Fruit fly (Drosophila melanogaster): Measurements from ENCODE around the gene SWIP.

The SWIP gene

dm6 chrX:16332615-16333288 lies 19.2 kb downstream of the SWIP start (continued):
- TF ChIP-seq nau (GFP tag; optimal IDR thresholded peaks at IDR 0.05) (peak; percentile 95), pnt (GFP tag; optimal IDR thresholded peaks at IDR 0.05) (peak; percentile 93), tgo (GFP tag; IDR thresholded peaks at IDR 0.05) (peak; percentile 92), CHES-1-like (GFP tag; optimal IDR thresholded peaks at IDR 0.05) (peak; percentile 95), CG11504 (tag; optimal IDR thresholded peaks at IDR 0.05) (peak; percentile 97), CG17385 (GFP tag; optimal IDR thresholded peaks at IDR 0.05) (peak; percentile 94), lola (GFP tag; optimal IDR thresholded peaks at IDR 0.05) (peak in 1 of 3 experiments; percentile 97), CG10321 (GFP tag; IDR thresholded peaks at IDR 0.05) (peak; percentile 64), CG18764 (GFP tag; optimal IDR thresholded peaks at IDR 0.05) (peak; percentile 87), eve (GFP tag; optimal IDR thresholded peaks at IDR 0.05) (no peak), CG13894 (tag; optimal IDR thresholded peaks at IDR 0.05) (peak; percentile 97), TFAM (GFP tag; optimal IDR thresholded peaks at IDR 0.05) (peak; percentile 75), gcm (GFP tag; optimal IDR thresholded peaks at IDR 0.05) (peak; percentile 96), Opbp (GFP tag; IDR thresholded peaks at IDR 0.05; ENCODE audit: partially characterized antibody) (no peak), Xrp1 (GFP tag; IDR thresholded peaks at IDR 0.05) (peak; percentile 94), CG2120 (GFP tag; optimal IDR thresholded peaks at IDR 0.05) (peak; percentile 97), CG17912 (GFP tag; optimal IDR thresholded peaks at IDR 0.05) (peak; percentile 91), dm (GFP tag; optimal IDR thresholded peaks at IDR 0.05) (peak; percentile 90), grn (GFP tag; optimal IDR thresholded peaks at IDR 0.05) (peak; percentile 91), BEAF-32 (GFP tag; optimal IDR thresholded peaks at IDR 0.05) (peak; percentile 25), otp (GFP tag; IDR thresholded peaks at IDR 0.05) (peak; percentile 89; the same call in 2 of the 3 replicates), crol (GFP tag; IDR thresholded peaks at IDR 0.05) (peak; percentile 49; the same call in 1 of the 2 replicates), cwo (GFP tag; optimal IDR thresholded peaks at IDR 0.05) (peak; percentile 94), zf30C (GFP tag; optimal IDR thresholded peaks at IDR 0.05) (peak; percentile 18), z (GFP tag; IDR thresholded peaks at IDR 0.05) (no peak), Sin3A (optimal IDR thresholded peaks at IDR 0.05) (no peak), CG4730 (GFP tag; IDR thresholded peaks at IDR 0.05) (peak; percentile 82), CG33213 (GFP tag; optimal IDR thresholded peaks at IDR 0.05) (peak; percentile 92), CG3281 (GFP tag; optimal IDR thresholded peaks at IDR 0.05) (peak; percentile 97), CG10979 (tag; optimal IDR thresholded peaks at IDR 0.05) (peak; percentile 97), CG18619 (GFP tag; optimal IDR thresholded peaks at IDR 0.05) (peak; percentile 97), MBD-R2 (GFP tag; IDR thresholded peaks at IDR 0.05) (peak; percentile 74; the same call in 1 of the 2 replicates), CG14965 (GFP tag; optimal IDR thresholded peaks at IDR 0.05; ENCODE audit: borderline replicate concordance) (peak; percentile 71), CG10959 (GFP tag; IDR thresholded peaks at IDR 0.05) (peak; percentile 81), Sox102F (GFP tag; optimal IDR thresholded peaks at IDR 0.05) (peak; percentile 95), CG7987 (GFP tag; optimal IDR thresholded peaks at IDR 0.05) (peak; percentile 92), Rfx (GFP tag; IDR thresholded peaks at IDR 0.05) (peak; percentile 93), croc (GFP tag; conservative IDR thresholded peaks at IDR 0.05) (peak; percentile 92), D19A (tag; optimal IDR thresholded peaks at IDR 0.05) (peak; percentile 95), CG12391 (tag; optimal IDR thresholded peaks at IDR 0.05) (peak; percentile 97), gce (GFP tag; IDR thresholded peaks at IDR 0.05) (peak; percentile 73; the same call in 1 of the 3 replicates), pum (GFP tag; optimal IDR thresholded peaks at IDR 0.05) (peak; percentile 93), trh (GFP tag; optimal IDR thresholded peaks at IDR 0.05) (peak; percentile 76), CG8944 (GFP tag; optimal IDR thresholded peaks at IDR 0.05) (peak; percentile 91), CG10431 (GFP tag; optimal IDR thresholded peaks at IDR 0.05) (peak; percentile 94), CG1647 (GFP tag; optimal IDR thresholded peaks at IDR 0.05) (peak; percentile 92), Hmr (GFP tag; optimal IDR thresholded peaks at IDR 0.05) (peak; percentile 98), Asciz (GFP tag; optimal IDR thresholded peaks at IDR 0.05) (peak; percentile 94), sima (GFP tag; optimal IDR thresholded peaks at IDR 0.05) (peak; percentile 93)
